Worm (Caenorhabditis elegans): ENCODE measurements around the gene nhr-264.

The nhr-264 gene

ce11 chrIV:9333007-9333406, 39.3 kb upstream of the nhr-264 start:
- no peak for TF ChIP-seq nhr-129 (tag; optimal IDR thresholded peaks at IDR 0.05)
- TF ChIP-seq mab-5 (tag; optimal IDR thresholded peaks at IDR 0.05): no peak
- TF ChIP-seq lin-13 (GFP tag; optimal IDR thresholded peaks at IDR 0.05): no peak
- TF ChIP-seq crh-2 (tag; optimal IDR thresholded peaks at IDR 0.05): peak; percentile 73
- no peak for TF ChIP-seq elt-1 (tag; optimal IDR thresholded peaks at IDR 0.05)
- TF ChIP-seq ztf-1 (GFP tag; conservative IDR thresholded peaks at IDR 0.05): no peak
- no peak for TF ChIP-seq egl-27 (tag; optimal IDR thresholded peaks at IDR 0.05)
- no peak for TF ChIP-seq nhr-11 (tag; optimal IDR thresholded peaks at IDR 0.05)
- TF ChIP-seq sma-9 (GFP tag; optimal IDR thresholded peaks at IDR 0.05): peak; percentile 6
- TF ChIP-seq sma-9 (tag; optimal IDR thresholded peaks at IDR 0.05): no peak
- TF ChIP-seq nhr-77 (tag; optimal IDR thresholded peaks at IDR 0.05): no peak
- no peak for TF ChIP-seq C34F6.9 (tag; optimal IDR thresholded peaks at IDR 0.05)
- TF ChIP-seq blmp-1 (tag; optimal IDR thresholded peaks at IDR 0.05; ENCODE audit: insufficient read depth): no peak
- no peak for TF ChIP-seq nhr-10 (tag; optimal IDR thresholded peaks at IDR 0.05)
- TF ChIP-seq lin-39 (tag; optimal IDR thresholded peaks at IDR 0.05): no peak
- TF ChIP-seq nhr-6 (tag; optimal IDR thresholded peaks at IDR 0.05): no peak
- TF ChIP-seq fos-1 (tag; optimal IDR thresholded peaks at IDR 0.05): peak; percentile 97
- TF ChIP-seq mdl-1 (tag; optimal IDR thresholded peaks at IDR 0.05): no peak
- TF ChIP-seq unc-55 (GFP tag; optimal IDR thresholded peaks at IDR 0.05): no peak
- TF ChIP-seq nhr-237 (tag; optimal IDR thresholded peaks at IDR 0.05): no peak
- no peak for TF ChIP-seq nhr-12 (tag; optimal IDR thresholded peaks at IDR 0.05)
- no peak for TF ChIP-seq sma-3 (GFP tag; optimal IDR thresholded peaks at IDR 0.05)
- no peak for TF ChIP-seq ama-1 (optimal IDR thresholded peaks at IDR 0.05)
- peak; percentile 10 for TF ChIP-seq gmeb-1 (tag; optimal IDR thresholded peaks at IDR 0.05)

ce11 chrIV:9330755-9331154, 37.0 kb upstream of the nhr-264 start, which contains the start of gene nspg-7.1:
TSS of gene nspg-7.1 (minus strand) at chrIV:9330855.
- no peak for TF ChIP-seq unc-39 (tag; optimal IDR thresholded peaks at IDR 0.05)
- no peak for TF ChIP-seq crh-2 (tag; optimal IDR thresholded peaks at IDR 0.05)
- no peak for TF ChIP-seq blmp-1 (tag; optimal IDR thresholded peaks at IDR 0.05; ENCODE audit: insufficient read depth)
- TF ChIP-seq nhr-77 (tag; optimal IDR thresholded peaks at IDR 0.05): no peak
- no peak for TF ChIP-seq alr-1 (tag; optimal IDR thresholded peaks at IDR 0.05)
- no peak for TF ChIP-seq ceh-82 (tag; optimal IDR thresholded peaks at IDR 0.05)
- no peak for TF ChIP-seq ztf-1 (GFP tag; conservative IDR thresholded peaks at IDR 0.05)
- TF ChIP-seq dmd-4 (tag; optimal IDR thresholded peaks at IDR 0.05): no peak

ce11 chrIV:9327706-9328105, 34.0 kb upstream of the nhr-264 start, which contains the start of gene clec-183:
TSS of gene clec-183 (plus strand) at chrIV:9328006.
- no peak for TF ChIP-seq nhr-10 (tag; optimal IDR thresholded peaks at IDR 0.05)
- TF ChIP-seq aly-2 (tag; optimal IDR thresholded peaks at IDR 0.05): no peak
- TF ChIP-seq alr-1 (tag; optimal IDR thresholded peaks at IDR 0.05): no peak
- TF ChIP-seq snpc-4 (tag; optimal IDR thresholded peaks at IDR 0.05): no peak
- no peak for TF ChIP-seq egl-27 (tag; optimal IDR thresholded peaks at IDR 0.05)
- TF ChIP-seq nhr-23 (tag; optimal IDR thresholded peaks at IDR 0.05): no peak
- no peak for TF ChIP-seq nhr-25 (tag; optimal IDR thresholded peaks at IDR 0.05)
- no peak for TF ChIP-seq nhr-77 (tag; optimal IDR thresholded peaks at IDR 0.05)
- no peak for TF ChIP-seq mab-5 (tag; optimal IDR thresholded peaks at IDR 0.05)
- TF ChIP-seq dmd-4 (tag; optimal IDR thresholded peaks at IDR 0.05): no peak
- TF ChIP-seq skn-1 (tag; optimal IDR thresholded peaks at IDR 0.05): no peak
- no peak for TF ChIP-seq unc-55 (GFP tag; optimal IDR thresholded peaks at IDR 0.05)
- no peak for TF ChIP-seq nhr-12 (tag; optimal IDR thresholded peaks at IDR 0.05)
- TF ChIP-seq elt-3 (tag; optimal IDR thresholded peaks at IDR 0.05): no peak
- no peak for TF ChIP-seq ama-1 (optimal IDR thresholded peaks at IDR 0.05)

ce11 chrIV:9323989-9324506, 30.3 kb upstream of the nhr-264 start, which contains the start of the genes nspg-11 and F49C12.15:
TSS of gene nspg-11 (minus strand) at chrIV:9324089.
TSS of gene F49C12.15 (plus strand) at chrIV:9324456.
- TF ChIP-seq elt-1 (tag; optimal IDR thresholded peaks at IDR 0.05): no peak
- no peak for TF ChIP-seq ztf-4 (tag; optimal IDR thresholded peaks at IDR 0.05)
- no peak for TF ChIP-seq unc-62 (GFP tag; optimal IDR thresholded peaks at IDR 0.05)
- TF ChIP-seq fos-1 (tag; optimal IDR thresholded peaks at IDR 0.05): no peak
- no peak for TF ChIP-seq snpc-4 (tag; optimal IDR thresholded peaks at IDR 0.05)
- TF ChIP-seq nhr-129 (tag; optimal IDR thresholded peaks at IDR 0.05): no peak
- no peak for TF ChIP-seq C34F6.9 (tag; optimal IDR thresholded peaks at IDR 0.05)
- TF ChIP-seq lin-11 (tag; optimal IDR thresholded peaks at IDR 0.05): no peak
- TF ChIP-seq skn-1 (tag; optimal IDR thresholded peaks at IDR 0.05): no peak
- TF ChIP-seq ztf-1 (GFP tag; conservative IDR thresholded peaks at IDR 0.05): no peak
- TF ChIP-seq nhr-237 (tag; optimal IDR thresholded peaks at IDR 0.05): no peak
- TF ChIP-seq nhr-10 (tag; optimal IDR thresholded peaks at IDR 0.05): no peak
- no peak for TF ChIP-seq lin-13 (GFP tag; optimal IDR thresholded peaks at IDR 0.05)

All from whole organism, L2 larva.